Worm (Caenorhabditis elegans) whole organism, L4 larva: ENCODE measurements around the gene npr-41.

Experiments used
- T20F7.1 ChIP-seq: fragments of 200-800 bp; sonication (Bioruptor generic); optimal IDR thresholded peaks from 2 replicates; lab custom pipeline; 2018; ENCODE audit warnings: mild to moderate bottlenecking, missing genetic modification characterization, missing compliant biosample characterization
- jun-1 ChIP-seq: fragments of 150-350 bp; optimal IDR thresholded peaks from 2 replicates; lab custom pipeline; 2014; ENCODE audit warnings: missing biosample characterization, missing genetic modification reagents, missing genetic modification characterization
- lin-39 ChIP-seq: fragments of 150-350 bp; optimal IDR thresholded peaks from 2 replicates; lab custom pipeline; 2014; ENCODE audit warnings: missing biosample characterization, missing genetic modification reagents, missing genetic modification characterization
- snpc-4 ChIP-seq: fragments of 150-350 bp; optimal IDR thresholded peaks from 2 replicates; lab custom pipeline; 2014; ENCODE audit warnings: missing biosample characterization, missing genetic modification characterization
- unc-62 ChIP-seq, 3 experiments: fragments of 150-350 bp in 1 of 3; sonication (generic microtip); optimal IDR thresholded peaks in 2 of 3; peaks in 1 of 3; 1 replicate in 1 of 3; 2 replicates in 2 of 3; lab custom pipeline; 2014 to 2017; ENCODE audit warnings: missing biosample characterization in 3 of 3, missing genetic modification characterization in 3 of 3, missing genetic modification reagents in 3 of 3, missing genotype in 1 of 3

DNA sequence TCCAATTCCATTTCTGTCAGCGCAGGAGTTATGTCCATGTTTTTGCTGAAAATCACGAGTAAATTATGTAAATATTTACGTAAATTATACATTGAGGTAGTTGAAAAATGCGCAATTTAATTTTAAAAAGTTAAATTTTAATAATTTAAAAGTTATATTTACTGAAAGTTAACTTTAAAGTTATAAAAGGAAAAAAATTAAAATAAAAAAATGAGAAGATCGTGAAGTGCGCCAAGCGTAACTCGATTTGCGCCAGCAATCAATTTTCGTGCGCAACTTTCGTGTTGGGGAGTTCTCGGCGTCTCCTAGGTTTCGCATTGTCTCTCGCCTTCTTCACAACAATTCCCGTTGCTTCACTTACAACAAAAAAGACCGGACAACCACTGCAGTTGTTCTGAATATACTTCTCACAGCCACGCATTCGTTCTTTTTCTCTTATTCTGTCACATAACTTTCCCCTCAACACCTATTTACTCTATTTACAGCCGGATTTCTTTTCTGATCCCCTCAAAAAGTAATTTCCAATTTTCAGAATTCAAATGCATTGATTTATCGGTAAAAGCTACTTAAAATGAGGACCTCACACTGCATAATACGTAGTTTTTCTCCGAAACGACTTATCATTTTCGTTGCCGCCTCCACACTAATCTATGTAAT lies 36.8 kb upstream of the npr-41 start, which contains the start of the genes metl-1 and W02B12.11:
- TF ChIP-seq T20F7.1 (GFP tag; lab: Kevin White, UChicago) (no peak), lin-39 (tag; lab: Kevin White, UChicago) (no peak), jun-1 (tag; lab: Kevin White, UChicago) (peak; percentile 65), snpc-4 (tag; lab: Kevin White, UChicago) (no peak), unc-62 (GFP tag; optimal IDR thresholded peaks at IDR 0.05 in 1 of 2; lab: Kevin White, UChicago) (peak in 1 of 2 experiments; percentile 88), unc-62 (tag; optimal IDR thresholded peaks at IDR 0.05; lab: Kevin White, UChicago) (no peak)
